Fruit fly (Drosophila melanogaster) whole organism, embryonic: ENCODE data around the gene CG14024.

ENCODE experiments used
- Awh ChIP-seq: fragments of 200-800 bp; sonication (Bioruptor generic); IDR thresholded peaks from 2 replicates; pipeline ENCODE4, ENCODE4 v1.3.6; 2022; ENCODE audit warnings: missing biosample characterization, missing genetic modification characterization
- Bteb2 ChIP-seq: fragments of 200-800 bp; sonication (Bioruptor generic); optimal IDR thresholded peaks from 2 replicates; lab custom pipeline; 2016; ENCODE audit warnings: missing biosample characterization, missing genetic modification characterization
- CG11247 ChIP-seq: fragments of 200-800 bp; sonication (Bioruptor generic); IDR thresholded peaks from 2 replicates; pipeline ENCODE4 v1.3.6; 2022; ENCODE audit warnings: missing biosample characterization, missing genetic modification characterization
- CG14050 ChIP-seq: fragments of 200-800 bp; sonication (Bioruptor generic); IDR thresholded peaks from 3 replicates; pipeline ENCODE4 v1.3.6; 2022; ENCODE audit warnings: missing biosample characterization, missing genetic modification characterization
- CG15601 ChIP-seq: fragments of 200-800 bp; sonication (Bioruptor generic); optimal IDR thresholded peaks from 3 replicates; lab custom pipeline; 2019; ENCODE audit warnings: missing biosample characterization, mild to moderate bottlenecking, missing genetic modification characterization, moderate library complexity
- CG16815 ChIP-seq: fragments of 200-800 bp; sonication (Bioruptor generic); optimal IDR thresholded peaks from 3 replicates; lab custom pipeline; 2017; ENCODE audit warnings: missing biosample characterization, mild to moderate bottlenecking, missing genetic modification characterization
- CG17359 ChIP-seq: fragments of 200-800 bp; sonication (Bioruptor generic); optimal IDR thresholded peaks from 3 replicates; lab custom pipeline; 2018; ENCODE audit warnings: missing biosample characterization, mild to moderate bottlenecking, missing genetic modification characterization, moderate library complexity
- CG18599 ChIP-seq: fragments of 200-800 bp; sonication (Bioruptor generic); optimal IDR thresholded peaks from 3 replicates; lab custom pipeline; 2017; ENCODE audit warnings: missing biosample characterization, missing genetic modification characterization, mild to moderate bottlenecking, moderate library complexity, missing genetic modification reagents
- CG2129 ChIP-seq: fragments of 200-800 bp; sonication (Bioruptor generic); IDR thresholded peaks from 2 replicates; pipeline ENCODE4 v1.3.6; 2022; ENCODE audit warnings: missing biosample characterization, missing genetic modification characterization; ENCODE audit not compliant: partially characterized antibody
- CG2712 ChIP-seq: fragments of 200-800 bp; optimal IDR thresholded peaks from 3 replicates; lab custom pipeline; 2019; ENCODE audit warnings: missing biosample characterization, mild to moderate bottlenecking, missing genetic modification characterization, moderate library complexity
- CG2889 ChIP-seq: fragments of 200-800 bp; sonication (Bioruptor generic); IDR thresholded peaks from 3 replicates; pipeline ENCODE4 v1.3.6; 2022; ENCODE audit warnings: missing biosample characterization, missing genetic modification characterization
- CG31365 ChIP-seq: fragments of 200-800 bp; sonication (Bioruptor generic); optimal IDR thresholded peaks from 2 replicates; lab custom pipeline; 2018; ENCODE audit warnings: missing biosample characterization, mild to moderate bottlenecking, missing genetic modification characterization
- CG5180 ChIP-seq: fragments of 200-800 bp; sonication (Bioruptor generic); optimal IDR thresholded peaks from 3 replicates; lab custom pipeline; 2017; ENCODE audit warnings: missing biosample characterization, missing genetic modification characterization, mild to moderate bottlenecking, moderate library complexity, missing genetic modification reagents
- CG6813 ChIP-seq: fragments of 200-800 bp; sonication (Bioruptor generic); optimal IDR thresholded peaks from 2 replicates; lab custom pipeline; 2017; ENCODE audit warnings: missing biosample characterization, missing genetic modification characterization, mild to moderate bottlenecking, moderate library complexity, missing genetic modification reagents
- CG6854 ChIP-seq: fragments of 200-800 bp; sonication (Bioruptor generic); optimal IDR thresholded peaks from 3 replicates; lab custom pipeline; 2017; ENCODE audit warnings: missing biosample characterization, mild to moderate bottlenecking, missing genetic modification characterization
- CG9797 ChIP-seq: fragments of 200-800 bp; sonication (Bioruptor generic); optimal IDR thresholded peaks from 3 replicates; lab custom pipeline; 2018; ENCODE audit warnings: missing biosample characterization, mild to moderate bottlenecking, missing genetic modification characterization
- CG9932 ChIP-seq: fragments of 200-800 bp; sonication (Bioruptor generic); IDR thresholded peaks from 2 replicates; pipeline ENCODE4 v1.3.6; 2022; ENCODE audit warnings: missing biosample characterization, missing genetic modification characterization
- CrebB ChIP-seq: fragments of 200-800 bp; sonication (Bioruptor generic); optimal IDR thresholded peaks from 3 replicates; lab custom pipeline; 2018; ENCODE audit warnings: missing biosample characterization, mild to moderate bottlenecking, missing genetic modification characterization
- D ChIP-seq, 2 experiments: fragments of 200-800 bp in 1 of 2; fragments of >200 bp in 1 of 2; sonication (Bioruptor generic) in 1 of 2; optimal IDR thresholded peaks; 2 replicates in 1 of 2; 3 replicates in 1 of 2; lab custom pipeline; 2017; ENCODE audit warnings: mild to moderate bottlenecking in 1 of 2, missing biosample characterization in 1 of 2, missing genetic modification characterization in 1 of 2, missing genetic modification reagents in 1 of 2
- Dbx ChIP-seq: fragments of 200-800 bp; sonication (Bioruptor generic); IDR thresholded peaks from 3 replicates; pipeline ENCODE4 v1.3.6; 2022; ENCODE audit warnings: missing biosample characterization, missing genetic modification characterization
- Dp ChIP-seq: fragments of 200-800 bp; sonication (Bioruptor generic); optimal IDR thresholded peaks from 2 replicates; lab custom pipeline; 2018; ENCODE audit warnings: missing biosample characterization, mild to moderate bottlenecking, missing genetic modification characterization, moderate library complexity
- Elba2 ChIP-seq: fragments of 200-800 bp; sonication (Bioruptor generic); optimal IDR thresholded peaks from 3 replicates; lab custom pipeline; 2016; ENCODE audit warnings: missing biosample characterization, missing genetic modification characterization
- HLH3B ChIP-seq: fragments of 200-800 bp; sonication (Bioruptor generic); IDR thresholded peaks from 2 replicates; pipeline ENCODE4 v1.3.6; 2022; ENCODE audit warnings: missing biosample characterization, missing genetic modification characterization
- HLHmδ ChIP-seq: fragments of 200-800 bp; sonication (Bioruptor generic); optimal IDR thresholded peaks from 2 replicates; lab custom pipeline; 2018; ENCODE audit warnings: missing biosample characterization, mild to moderate bottlenecking, missing genetic modification characterization, moderate library complexity
- Hmr ChIP-seq: fragments of 200-800 bp; sonication (Bioruptor generic); optimal IDR thresholded peaks from 3 replicates; lab custom pipeline; 2017; ENCODE audit warnings: mild to moderate bottlenecking, missing biosample characterization, missing genetic modification reagents, missing genetic modification characterization
- Kr ChIP-seq: fragments of 200-800 bp; sonication (Bioruptor generic); optimal IDR thresholded peaks from 2 replicates; lab custom pipeline; 2017; ENCODE audit warnings: missing biosample characterization, mild to moderate bottlenecking, missing genetic modification characterization
- MESR4 ChIP-seq: fragments of 200-800 bp; sonication (Bioruptor generic); optimal IDR thresholded peaks from 2 replicates; lab custom pipeline; 2018; ENCODE audit warnings: missing biosample characterization, mild to moderate bottlenecking, missing genetic modification characterization, moderate library complexity
- Optix ChIP-seq: fragments of 200-800 bp; sonication (Bioruptor generic); IDR thresholded peaks from 3 replicates; pipeline ENCODE4 v1.3.6; 2022; ENCODE audit warnings: missing biosample characterization, missing genetic modification characterization
- PHDP ChIP-seq: fragments of 200-800 bp; sonication (Bioruptor generic); optimal IDR thresholded peaks from 3 replicates; lab custom pipeline; 2018; ENCODE audit warnings: missing biosample characterization, mild to moderate bottlenecking, missing genetic modification characterization, moderate library complexity
- Rx ChIP-seq: fragments of 200-800 bp; sonication (Bioruptor generic); IDR thresholded peaks from 2 replicates; pipeline ENCODE4 v1.3.6; 2022; ENCODE audit warnings: missing biosample characterization, missing genetic modification characterization
- ab ChIP-seq: fragments of 200-800 bp; sonication (Bioruptor generic); optimal IDR thresholded peaks from 2 replicates; lab custom pipeline; 2016; ENCODE audit warnings: missing biosample characterization, missing genetic modification characterization
- al ChIP-seq: fragments of 200-800 bp; sonication (Bioruptor generic); IDR thresholded peaks from 2 replicates; pipeline ENCODE4 v1.3.6; 2022; ENCODE audit warnings: missing biosample characterization, missing genetic modification characterization
- cas ChIP-seq: fragments of 200-800 bp; sonication (Bioruptor generic); IDR thresholded peaks from 2 replicates; pipeline ENCODE4 v1.3.6; 2022; ENCODE audit warnings: missing biosample characterization, missing genetic modification characterization
- chinmo ChIP-seq: fragments of 200-800 bp; sonication (Bioruptor generic); IDR thresholded peaks from 4 replicates; pipeline ENCODE4 v1.3.6; 2022; ENCODE audit warnings: missing biosample characterization, missing genetic modification characterization; ENCODE audit not compliant: partially characterized antibody
- da ChIP-seq: fragments of 200-800 bp; sonication (Bioruptor generic); optimal IDR thresholded peaks from 2 replicates; lab custom pipeline; 2016; ENCODE audit warnings: missing biosample characterization, missing genetic modification characterization
- danr ChIP-seq: fragments of 200-800 bp; sonication (Bioruptor generic); IDR thresholded peaks from 2 replicates; pipeline ENCODE4 v1.3.6; 2022; ENCODE audit warnings: missing biosample characterization, missing genetic modification characterization
- dysf ChIP-seq: fragments of 200-800 bp; sonication (Bioruptor generic); IDR thresholded peaks from 3 replicates; pipeline ENCODE4 v1.3.6; 2022; ENCODE audit warnings: missing biosample characterization, missing genetic modification characterization
- fd102C ChIP-seq: fragments of 200-800 bp; sonication (Bioruptor generic); optimal IDR thresholded peaks from 2 replicates; lab custom pipeline; 2018; ENCODE audit warnings: missing biosample characterization, mild to moderate bottlenecking, missing genetic modification characterization, moderate library complexity
- fd64A ChIP-seq: fragments of 200-800 bp; sonication (Bioruptor generic); optimal IDR thresholded peaks from 3 replicates; lab custom pipeline; 2018; ENCODE audit warnings: missing biosample characterization, mild to moderate bottlenecking, missing genetic modification characterization
- pan ChIP-seq, 4 experiments: fragments of >200 bp in 3 of 4; fragments of 200-800 bp in 1 of 4; sonication (Bioruptor generic) in 1 of 4; optimal IDR thresholded peaks in 3 of 4; IDR thresholded peaks in 1 of 4; 2 replicates each; pipeline versions ENCODE4 v1.3.6 to Lab custom; 2017 to 2022; ENCODE audit warnings: missing biosample characterization in 2 of 4, missing genetic modification characterization in 2 of 4, mixed read lengths in 1 of 4
- prd ChIP-seq, 3 experiments: fragments of >200 bp in 2 of 3; fragments of 200-800 bp in 1 of 3; sonication (Bioruptor generic) in 1 of 3; optimal IDR thresholded peaks in 2 of 3; IDR thresholded peaks in 1 of 3; 2 replicates in 2 of 3; 3 replicates in 1 of 3; pipeline versions ENCODE4 v1.3.6 to Lab custom; 2017 to 2022; ENCODE audit warnings: missing biosample characterization in 1 of 3, missing genetic modification characterization in 1 of 3
- ro ChIP-seq: fragments of 200-800 bp; sonication (Bioruptor generic); IDR thresholded peaks from 2 replicates; pipeline ENCODE4 v1.3.6; 2022; ENCODE audit warnings: missing biosample characterization, missing genetic modification characterization
- stc ChIP-seq: fragments of 200-800 bp; sonication (Bioruptor generic); IDR thresholded peaks from 2 replicates; pipeline ENCODE4 v1.3.6; 2022; ENCODE audit warnings: missing biosample characterization, missing genetic modification characterization
- sug ChIP-seq: fragments of 200-800 bp; optimal IDR thresholded peaks from 2 replicates; lab custom pipeline; 2019; ENCODE audit warnings: missing biosample characterization, mild to moderate bottlenecking, missing genetic modification characterization, moderate library complexity
- tgo ChIP-seq: fragments of 200-800 bp; sonication (Bioruptor generic); IDR thresholded peaks from 3 replicates; pipeline ENCODE4 v1.3.6; 2022; ENCODE audit warnings: missing biosample characterization, missing genetic modification characterization
- wek ChIP-seq: fragments of 200-800 bp; sonication (Bioruptor generic); optimal IDR thresholded peaks from 3 replicates; lab custom pipeline; 2018; ENCODE audit warnings: missing biosample characterization, mild to moderate bottlenecking, missing genetic modification characterization, moderate library complexity
- zen ChIP-seq: fragments of 200-800 bp; sonication (Bioruptor generic); optimal IDR thresholded peaks from 3 replicates; lab custom pipeline; 2018; ENCODE audit warnings: missing biosample characterization, mild to moderate bottlenecking, missing genetic modification characterization, moderate library complexity

Gene CG14024

dm6 chr2L:5342119-5342817, 27.6 kb upstream of the CG14024 start, which contains the start of gene Acsf2 (continued):
- TF ChIP-seq Bteb2 (peak; percentile 96), CG14050 (GFP tag; lab: Robert Waterston, UW) (peak; percentile 89), Awh (GFP tag; lab: Robert Waterston, UW) (peak; percentile 78), CG2889 (GFP tag; lab: Robert Waterston, UW) (peak; percentile 90), CG6854 (GFP tag; lab: Kevin White, UChicago) (peak; percentile 94), CG9797 (GFP tag; lab: Kevin White, UChicago) (no peak), HLH3B (GFP tag; lab: Robert Waterston, UW) (peak; percentile 87), CG5180 (GFP tag; lab: Kevin White, UChicago) (peak; percentile 80), Elba2 (GFP tag; lab: Kevin White, UChicago) (no peak), CG17359 (peak; percentile 87), CG15601 (tag; lab: Kevin White, UChicago) (peak; percentile 25), MESR4 (GFP tag; lab: Kevin White, UChicago) (peak; percentile 14), wek (peak; percentile 5), da (GFP tag; lab: Kevin White, UChicago) (peak; percentile 79), CG16815 (GFP tag; lab: Kevin White, UChicago) (peak; percentile 95), zen (peak; percentile 80), pan (optimal IDR thresholded peaks at IDR 0.05; lab: Kevin White, UChicago) (no peak), pan (GFP tag; optimal IDR thresholded peaks at IDR 0.05 in 1 of 2, IDR thresholded peaks at IDR 0.05 in 1 of 2) (peak in 1 of 2 experiments; percentile 97), danr (GFP tag; lab: Robert Waterston, UW) (peak; percentile 92), cas (GFP tag; lab: Robert Waterston, UW) (peak; percentile 95), CrebB (peak; percentile 94), sug (tag; lab: Kevin White, UChicago) (peak; percentile 98), Hmr (GFP tag; lab: Kevin White, UChicago) (peak; percentile 99), Dbx (GFP tag; lab: Robert Waterston, UW) (peak; percentile 99), Dp (peak; percentile 6), chinmo (GFP tag; lab: Robert Waterston, UW) (peak; percentile 76; the same call in 1 of the 4 replicates), CG2129 (no peak), ro (GFP tag; lab: Robert Waterston, UW) (peak; percentile 80), D (optimal IDR thresholded peaks at IDR 0.05; lab: Kevin White, UChicago) (no peak), D (GFP tag; optimal IDR thresholded peaks at IDR 0.05; lab: Kevin White, UChicago) (peak; percentile 33), CG18599 (GFP tag; lab: Kevin White, UChicago) (peak; percentile 99), Optix (peak; percentile 46; the same call in 1 of the 3 replicates), HLHmδ (GFP tag; lab: Kevin White, UChicago) (no peak), CG2712 (tag; lab: Kevin White, UChicago) (peak; percentile 92), PHDP (peak; percentile 98), CG11247 (peak; percentile 96), fd102C (no peak), dysf (GFP tag; lab: Robert Waterston, UW) (peak; percentile 99), CG31365 (peak; percentile 73), CG6813 (GFP tag; lab: Kevin White, UChicago) (peak; percentile 92), tgo (GFP tag; lab: Robert Waterston, UW) (peak; percentile 96), stc (GFP tag; lab: Robert Waterston, UW) (peak; percentile 91), fd64A (GFP tag; lab: Kevin White, UChicago) (no peak), al (GFP tag; lab: Robert Waterston, UW) (peak; percentile 99), ab (GFP tag; lab: Kevin White, UChicago) (peak; percentile 46), prd (optimal IDR thresholded peaks at IDR 0.05; lab: Kevin White, UChicago) (no peak), prd (GFP tag; IDR thresholded peaks at IDR 0.05; lab: Robert Waterston, UW) (peak; percentile 96), CG9932 (peak; percentile 98), Kr (GFP tag; lab: Kevin White, UChicago) (no peak), Rx (peak; percentile 83)
